Worm (Caenorhabditis elegans) whole organism, L4/young adult: ENCODE data around the gene asps-1.

Experiments used
- W03F9.2 ChIP-seq: fragments of 150-350 bp; optimal IDR thresholded peaks from 2 replicates; lab custom pipeline; 2014; ENCODE audit warnings: missing biosample characterization, missing genetic modification characterization
- dao-5 ChIP-seq: sonication (generic microtip); optimal IDR thresholded peaks from 2 replicates; lab custom pipeline; 2016; ENCODE audit warnings: missing genotype, missing genetic modification characterization, moderate library complexity, missing compliant biosample characterization
- him-1 ChIP-seq: sonication (generic microtip); optimal IDR thresholded peaks from 2 replicates; lab custom pipeline; 2016; ENCODE audit warnings: missing genotype, missing genetic modification reagents, missing genetic modification characterization, missing compliant biosample characterization

- TF ChIP-seq dao-5 (tag; lab: Kevin White, UChicago) (no peak), him-1 (no peak), W03F9.2 (no peak)
Observed at ce11 chrV:10276038-10276437, 41.2 kb downstream of the asps-1 start.
